6 fruit fly cellular contexts compared by ENCODE assay signal in genomic region chr3R:4428585-4429464, dm6.
TF ChIP-seq lines count a peak whose summit lies in the region.

Gene srl (minus strand): TSS chr3R:4429335.

- TF ChIP-seq CTCF in whole organism, embryonic (GFP tag; optimal IDR thresholded peaks at IDR 0.05; lab: Kevin White, UChicago) = peak; percentile 4

TF ChIP-seq in whole organism, 6 proteins besides CTCF, POLR2A, EP300 and RAD21:
- TF ChIP-seq Dll (optimal IDR thresholded peaks at IDR 0.05; lab: Kevin White, UChicago) (no peak), pan (optimal IDR thresholded peaks at IDR 0.05; lab: Kevin White, UChicago) (peak; percentile 10)

TF ChIP-seq in whole organism, adult, 20 proteins besides CTCF, POLR2A, EP300 and RAD21:
- TF ChIP-seq tj (GFP tag; optimal IDR thresholded peaks at IDR 0.05; lab: Kevin White, UChicago) = peak; percentile 66
- TF ChIP-seq bab1 (GFP tag; optimal IDR thresholded peaks at IDR 0.05; lab: Kevin White, UChicago) = peak; percentile 61
- TF ChIP-seq CG11617 (GFP tag; optimal IDR thresholded peaks at IDR 0.05; lab: Kevin White, UChicago) = peak; percentile 17
- TF ChIP-seq CG1620 (GFP tag; optimal IDR thresholded peaks at IDR 0.05; lab: Kevin White, UChicago) = no peak
- TF ChIP-seq CG7101 (tag; optimal IDR thresholded peaks at IDR 0.05; lab: Kevin White, UChicago) = no peak
- peak; percentile 63 for TF ChIP-seq cic (GFP tag; optimal IDR thresholded peaks at IDR 0.05; lab: Kevin White, UChicago)
- TF ChIP-seq Crg-1 (GFP tag; optimal IDR thresholded peaks at IDR 0.05; lab: Kevin White, UChicago) = no peak
- TF ChIP-seq Mnt (GFP tag; optimal IDR thresholded peaks at IDR 0.05; lab: Kevin White, UChicago) = peak; percentile 97

TF ChIP-seq in whole organism, embryonic, 481 proteins besides CTCF, POLR2A, EP300 and RAD21 (continues in another document):
- TF ChIP-seq emc (GFP tag; optimal IDR thresholded peaks at IDR 0.05; lab: Kevin White, UChicago) = no peak
- no peak for TF ChIP-seq CG7357 (GFP tag; IDR thresholded peaks at IDR 0.05; lab: Robert Waterston, UW)
- TF ChIP-seq stc (GFP tag; IDR thresholded peaks at IDR 0.05; lab: Robert Waterston, UW) = no peak
- TF ChIP-seq HLHmδ (GFP tag; optimal IDR thresholded peaks at IDR 0.05; lab: Kevin White, UChicago) = peak; percentile 60
- no peak for TF ChIP-seq CG32767 (GFP tag; IDR thresholded peaks at IDR 0.05; lab: Robert Waterston, UW)
- TF ChIP-seq pnt (GFP tag; optimal IDR thresholded peaks at IDR 0.05; lab: Kevin White, UChicago) = no peak
- no peak for TF ChIP-seq CG15601 (tag; optimal IDR thresholded peaks at IDR 0.05; lab: Kevin White, UChicago)
- no peak for TF ChIP-seq CG6813 (GFP tag; optimal IDR thresholded peaks at IDR 0.05; lab: Kevin White, UChicago)
- TF ChIP-seq dpn (GFP tag; optimal IDR thresholded peaks at IDR 0.05; lab: Kevin White, UChicago) = no peak
- TF ChIP-seq nau (GFP tag; optimal IDR thresholded peaks at IDR 0.05; lab: Kevin White, UChicago) = no peak
- TF ChIP-seq ttk (GFP tag; IDR thresholded peaks at IDR 0.05; lab: Robert Waterston, UW) = no peak
- no peak for TF ChIP-seq Hr51 (GFP tag; optimal IDR thresholded peaks at IDR 0.05; lab: Kevin White, UChicago)
- peak; percentile 20; the same call in 1 of the 2 replicates for TF ChIP-seq Atf6 (GFP tag; IDR thresholded peaks at IDR 0.05; lab: Robert Waterston, UW)
- no peak for TF ChIP-seq slou (GFP tag; optimal IDR thresholded peaks at IDR 0.05; lab: Kevin White, UChicago)
- TF ChIP-seq CG1792 (GFP tag; optimal IDR thresholded peaks at IDR 0.05; lab: Kevin White, UChicago) = no peak
- no peak for TF ChIP-seq Nf-YC (tag; optimal IDR thresholded peaks at IDR 0.05; lab: Kevin White, UChicago)
- TF ChIP-seq CG3163 (GFP tag; optimal IDR thresholded peaks at IDR 0.05; lab: Kevin White, UChicago) = peak; percentile 14
- peak; percentile 3 for TF ChIP-seq lilli (GFP tag; optimal IDR thresholded peaks at IDR 0.05; lab: Kevin White, UChicago)
- TF ChIP-seq ERR (GFP tag; optimal IDR thresholded peaks at IDR 0.05; lab: Kevin White, UChicago) = no peak
- no peak for TF ChIP-seq oc (tag; optimal IDR thresholded peaks at IDR 0.05; lab: Kevin White, UChicago)
- no peak for TF ChIP-seq Lim3 (GFP tag; IDR thresholded peaks at IDR 0.05; lab: Robert Waterston, UW)
- TF ChIP-seq CG11093 (GFP tag; IDR thresholded peaks at IDR 0.05; lab: Robert Waterston, UW) = no peak

TF ChIP-seq in whole organism, prepupa, 60 proteins besides CTCF, POLR2A, EP300 and RAD21:
- TF ChIP-seq CG9139 (GFP tag; optimal IDR thresholded peaks at IDR 0.05; lab: Kevin White, UChicago) (no peak), esn (GFP tag; optimal IDR thresholded peaks at IDR 0.05; lab: Kevin White, UChicago) (peak; percentile 19)

TF ChIP-seq in whole organism, pupa, 21 proteins besides CTCF, POLR2A, EP300 and RAD21:
- TF ChIP-seq Pif1B (GFP tag; optimal IDR thresholded peaks at IDR 0.05; lab: Kevin White, UChicago) (no peak), CG32121 (GFP tag; IDR thresholded peaks at IDR 0.05; lab: Robert Waterston, UW) (0 out of 2 replicates have a peak, but pooled peaks have one; percentile 14)

TF ChIP-seq in whole organism, wandering third instar larva, 38 proteins besides CTCF, POLR2A, EP300 and RAD21:
- TF ChIP-seq Hr83 (GFP tag; optimal IDR thresholded peaks at IDR 0.05; lab: Kevin White, UChicago; ENCODE audit: poor library complexity, severe bottlenecking) (peak; percentile 40), Myc (optimal IDR thresholded peaks at IDR 0.05; lab: Kevin White, UChicago) (peak; percentile 61), Rel (GFP tag; optimal IDR thresholded peaks at IDR 0.05; lab: Kevin White, UChicago) (no peak), Rel (tag; optimal IDR thresholded peaks at IDR 0.05; lab: Kevin White, UChicago) (peak; percentile 66), CG32264 (GFP tag; optimal IDR thresholded peaks at IDR 0.05; lab: Kevin White, UChicago) (no peak), GATAd (GFP tag; optimal IDR thresholded peaks at IDR 0.05; lab: Kevin White, UChicago) (no peak), usp (GFP tag; optimal IDR thresholded peaks at IDR 0.05; lab: Kevin White, UChicago) (no peak), Hr78 (GFP tag; optimal IDR thresholded peaks at IDR 0.05; lab: Kevin White, UChicago) (no peak)
